Worm (Caenorhabditis elegans): ENCODE measurements around the gene txt-11.
"Not testable (repeated sequence)": the region's sequence is repeated elsewhere in the genome, so short reads cannot be mapped to it uniquely, and the experiment has no call there.

Gene txt-11

ce11 chrV:3413010-3413409 lies at the start of gene txt-11:
TSS of gene txt-11 (plus strand) at chrV:3413310.
- TF ChIP-seq C17E4.6 (GFP tag; IDR thresholded peaks at IDR 0.05) = no peak
- no peak for TF ChIP-seq nhr-179 (tag; optimal IDR thresholded peaks at IDR 0.05)
- TF ChIP-seq ztf-18 (tag; optimal IDR thresholded peaks at IDR 0.05) = no peak
- TF ChIP-seq snpc-4 (GFP tag; optimal IDR thresholded peaks at IDR 0.05) = no peak
- no peak for TF ChIP-seq snpc-4 (tag; optimal IDR thresholded peaks at IDR 0.05)
- TF ChIP-seq ceh-40 (GFP tag; IDR thresholded peaks at IDR 0.05) = no peak
- TF ChIP-seq nhr-120 (GFP tag; IDR thresholded peaks at IDR 0.05) = no peak
- no peak for TF ChIP-seq attf-3 (GFP tag; conservative IDR thresholded peaks at IDR 0.05)
- no peak for TF ChIP-seq nhr-80 (tag; optimal IDR thresholded peaks at IDR 0.05)
- no peak for TF ChIP-seq bed-1 (GFP tag; IDR thresholded peaks at IDR 0.05)
- no peak for TF ChIP-seq Y95B8A.8 (GFP tag; IDR thresholded peaks at IDR 0.05)
- TF ChIP-seq sea-2 (GFP tag; IDR thresholded peaks at IDR 0.05) = no peak
- TF ChIP-seq repo-1 (tag; optimal IDR thresholded peaks at IDR 0.05) = no peak
- no peak for TF ChIP-seq B0261.1 (tag; optimal IDR thresholded peaks at IDR 0.05)
- TF ChIP-seq athp-1 (tag; optimal IDR thresholded peaks at IDR 0.05) = no peak
- no peak for TF ChIP-seq fkh-3 (tag; optimal IDR thresholded peaks at IDR 0.05)
- no peak for TF ChIP-seq zfh-2 (GFP tag; conservative IDR thresholded peaks at IDR 0.05)

DNA sequence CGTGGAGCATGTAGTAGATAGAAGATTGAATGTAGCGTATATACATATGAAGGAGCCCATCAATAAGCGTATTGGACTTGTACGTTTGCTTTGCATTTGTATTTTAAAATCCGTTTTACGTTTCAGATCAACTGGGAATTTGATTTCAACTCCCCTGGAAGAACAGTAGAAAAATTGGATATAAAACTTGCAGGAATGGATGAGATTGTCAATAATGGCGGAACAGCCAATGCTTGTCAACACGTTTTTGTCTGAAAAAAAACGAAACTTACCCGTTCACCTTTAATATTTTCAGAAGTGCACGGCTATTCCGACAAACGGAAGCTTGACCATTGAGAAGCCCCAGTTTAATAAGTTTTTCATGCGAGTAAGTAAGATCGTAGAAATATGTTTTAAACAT lies 45.3 kb upstream of the txt-11 start, which contains the start of gene C04E12.2:
Gene C04E12.2 (plus strand): TSS at position 301 of the 400 bp plus-strand sequence.
- TF ChIP-seq egrh-3 (GFP tag; IDR thresholded peaks at IDR 0.05); bed-1 (GFP tag; IDR thresholded peaks at IDR 0.05); ets-4 (GFP tag; optimal IDR thresholded peaks at IDR 0.05): not testable (repeated sequence)

DNA sequence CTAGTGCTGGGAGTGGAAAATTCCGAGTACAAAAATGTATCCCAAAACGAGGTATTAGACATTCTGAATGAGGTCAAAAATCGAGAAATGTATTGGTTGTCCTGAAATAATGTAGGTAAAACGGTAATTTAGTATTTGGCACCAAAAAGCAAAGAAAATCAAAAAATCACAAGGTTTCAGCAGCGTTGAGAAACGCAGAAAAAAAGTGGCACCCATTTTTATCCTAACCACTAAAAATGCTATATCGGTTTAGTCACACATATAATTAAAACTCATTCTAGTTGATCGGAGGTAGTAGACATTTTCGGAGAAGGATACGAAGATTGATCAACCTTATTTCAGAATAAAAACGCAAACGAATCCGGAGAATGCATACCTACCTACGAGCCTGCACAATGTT lies 40.4 kb upstream of the txt-11 start, which contains the start of gene srx-121:
Gene srx-121 (minus strand): TSS at position 101 of the 400 bp plus-strand sequence.
- no peak for TF ChIP-seq attf-6 (GFP tag; IDR thresholded peaks at IDR 0.05)
- no peak for TF ChIP-seq bed-1 (GFP tag; IDR thresholded peaks at IDR 0.05)
- no peak for TF ChIP-seq B0035.1 (tag; optimal IDR thresholded peaks at IDR 0.05)
- TF ChIP-seq mel-28 (tag; optimal IDR thresholded peaks at IDR 0.05; ENCODE audit: borderline replicate concordance) = no peak
- TF ChIP-seq F10E7.11 (tag; optimal IDR thresholded peaks at IDR 0.05) = no peak
- TF ChIP-seq snpc-4 (GFP tag; optimal IDR thresholded peaks at IDR 0.05) = no peak
- TF ChIP-seq snpc-4 (tag; optimal IDR thresholded peaks at IDR 0.05) = no peak
- no peak for TF ChIP-seq somi-1 (GFP tag; optimal IDR thresholded peaks at IDR 0.05)
- TF ChIP-seq hmg-20 (GFP tag; IDR thresholded peaks at IDR 0.05) = no peak
- no peak for TF ChIP-seq nfyb-1 (GFP tag; IDR thresholded peaks at IDR 0.05)

- TF ChIP-seq mes-4 (tag; optimal IDR thresholded peaks at IDR 0.05) (no peak), ceh-27 (GFP tag; optimal IDR thresholded peaks at IDR 0.05) (no peak), lin-35 (GFP tag; optimal IDR thresholded peaks at IDR 0.05) (no peak), pbrm-1 (GFP tag; IDR thresholded peaks at IDR 0.05) (no peak), him-1 (tag; optimal IDR thresholded peaks at IDR 0.05) (no peak), madf-6 (GFP tag; IDR thresholded peaks at IDR 0.05) (no peak), bed-2 (GFP tag; IDR thresholded peaks at IDR 0.05) (no peak), ceh-58 (GFP tag; IDR thresholded peaks at IDR 0.05) (no peak)
Measured at ce11 chrV:3376973-3377372, 36.1 kb upstream of the txt-11 start, which contains the start of gene srbc-2. TSS of gene srbc-2 (minus strand) at chrV:3377073.

- TF ChIP-seq nhr-80 (tag; optimal IDR thresholded peaks at IDR 0.05) = peak; percentile 83
- TF ChIP-seq lin-40 (tag; optimal IDR thresholded peaks at IDR 0.05) = no peak
- no peak for TF ChIP-seq madf-3 (GFP tag; IDR thresholded peaks at IDR 0.05)
- TF ChIP-seq Y56A3A.18 (GFP tag; IDR thresholded peaks at IDR 0.05) = 0 out of 2 replicates have a peak, but pooled peaks have one; percentile 12
- no peak for TF ChIP-seq athp-1 (tag; optimal IDR thresholded peaks at IDR 0.05)
- peak; percentile 42; the same call in 1 of the 2 replicates for TF ChIP-seq zfh-2 (GFP tag; conservative IDR thresholded peaks at IDR 0.05)
- no peak for TF ChIP-seq nfya-2 (GFP tag; IDR thresholded peaks at IDR 0.05)
- TF ChIP-seq attf-3 (GFP tag; conservative IDR thresholded peaks at IDR 0.05) = no peak
- peak; percentile 60 for TF ChIP-seq dox-1 (GFP tag; IDR thresholded peaks at IDR 0.05)
- no peak for TF ChIP-seq snpc-4 (GFP tag; optimal IDR thresholded peaks at IDR 0.05)
- peak in 1 of 4 experiments; percentile 19 for TF ChIP-seq snpc-4 (tag; optimal IDR thresholded peaks at IDR 0.05)
- peak; percentile 37 for TF ChIP-seq attf-5 (GFP tag; optimal IDR thresholded peaks at IDR 0.05)
- TF ChIP-seq hmg-1.2 (GFP tag; IDR thresholded peaks at IDR 0.05) = peak; percentile 60
Measured at ce11 chrV:3388299-3388698, 24.8 kb upstream of the txt-11 start.
